Worm (Caenorhabditis elegans): ENCODE data around the gene C05D2.8.

C05D2.8 gene

ce11 chrIII:5637297-5637876 is 27.2 kb upstream of the C05D2.8 start:
- peak; percentile 12 for TF ChIP-seq elt-2 (tag; optimal IDR thresholded peaks at IDR 0.05)

- TF ChIP-seq sea-2 (GFP tag; optimal IDR thresholded peaks at IDR 0.05) (no peak), egl-27 (tag; optimal IDR thresholded peaks at IDR 0.05) (no peak), ama-1 (optimal IDR thresholded peaks at IDR 0.05) (no peak), fos-1 (tag; optimal IDR thresholded peaks at IDR 0.05) (no peak), ceh-16 (tag; optimal IDR thresholded peaks at IDR 0.05) (no peak), mml-1 (tag; optimal IDR thresholded peaks at IDR 0.05) (no peak), R02D3.7 (tag; optimal IDR thresholded peaks at IDR 0.05) (no peak), fkh-10 (GFP tag; optimal IDR thresholded peaks at IDR 0.05) (no peak), mdl-1 (tag; optimal IDR thresholded peaks at IDR 0.05) (no peak), fkh-2 (tag; optimal IDR thresholded peaks at IDR 0.05) (no peak)
These were observed 25.0 kb upstream of the C05D2.8 start, which contains the start of gene ckk-1 for ce11 chrIII:5635179-5635578. Gene ckk-1 (plus strand): TSS chrIII:5635479.

- TF ChIP-seq mdl-1 (tag; optimal IDR thresholded peaks at IDR 0.05), result no peak
- no peak for TF ChIP-seq ZK546.5 (tag; optimal IDR thresholded peaks at IDR 0.05)
- TF ChIP-seq skn-1 (tag; optimal IDR thresholded peaks at IDR 0.05), result no peak
- no peak for TF ChIP-seq aly-2 (tag; optimal IDR thresholded peaks at IDR 0.05)
- TF ChIP-seq lin-39 (tag; optimal IDR thresholded peaks at IDR 0.05), result peak; percentile 17
- no peak for TF ChIP-seq ceh-9 (tag; optimal IDR thresholded peaks at IDR 0.05)
- TF ChIP-seq fos-1 (tag; optimal IDR thresholded peaks at IDR 0.05), result no peak
These were observed 24.4 kb upstream of the C05D2.8 start for ce11 chrIII:5634509-5634908.

ce11 chrIII:5632426-5632976 is 22.4 kb upstream of the C05D2.8 start:
- TF ChIP-seq lin-39 (tag; optimal IDR thresholded peaks at IDR 0.05) (peak; percentile 41), elt-1 (tag; optimal IDR thresholded peaks at IDR 0.05) (no peak), elt-2 (tag; optimal IDR thresholded peaks at IDR 0.05) (no peak), lin-15B (tag; optimal IDR thresholded peaks at IDR 0.05) (no peak), pha-4 (tag; optimal IDR thresholded peaks at IDR 0.05) (no peak), nhr-11 (tag; optimal IDR thresholded peaks at IDR 0.05) (no peak), egl-5 (tag; optimal IDR thresholded peaks at IDR 0.05) (no peak), sea-2 (GFP tag; optimal IDR thresholded peaks at IDR 0.05) (no peak), nhr-67 (tag; optimal IDR thresholded peaks at IDR 0.05) (no peak), nhr-77 (tag; optimal IDR thresholded peaks at IDR 0.05) (no peak), egl-27 (tag; optimal IDR thresholded peaks at IDR 0.05) (no peak), fkh-10 (GFP tag; optimal IDR thresholded peaks at IDR 0.05) (peak; percentile 54), nhr-12 (tag; optimal IDR thresholded peaks at IDR 0.05) (no peak), nhr-237 (tag; optimal IDR thresholded peaks at IDR 0.05) (no peak), snpc-4 (tag; optimal IDR thresholded peaks at IDR 0.05) (peak; percentile 94), nfya-1 (tag; optimal IDR thresholded peaks at IDR 0.05; ENCODE audit: insufficient read depth) (peak; percentile 35), ceh-16 (tag; optimal IDR thresholded peaks at IDR 0.05) (no peak), elt-3 (tag; optimal IDR thresholded peaks at IDR 0.05) (no peak), ZK546.5 (tag; optimal IDR thresholded peaks at IDR 0.05) (no peak)

- TF ChIP-seq nhr-12 (tag; optimal IDR thresholded peaks at IDR 0.05) (no peak), nhr-237 (tag; optimal IDR thresholded peaks at IDR 0.05) (no peak), lin-39 (tag; optimal IDR thresholded peaks at IDR 0.05) (peak; percentile 23)
These were observed 20.2 kb upstream of the C05D2.8 start for ce11 chrIII:5630350-5630749.

- TF ChIP-seq ZK546.5 (tag; optimal IDR thresholded peaks at IDR 0.05) (no peak), ama-1 (optimal IDR thresholded peaks at IDR 0.05) (no peak), nhr-43 (tag; optimal IDR thresholded peaks at IDR 0.05; ENCODE audit: poor library complexity, severe bottlenecking) (no peak), pqm-1 (tag; optimal IDR thresholded peaks at IDR 0.05) (no peak), nhr-28 (tag; optimal IDR thresholded peaks at IDR 0.05) (no peak), nhr-77 (tag; optimal IDR thresholded peaks at IDR 0.05) (no peak), pha-4 (tag; optimal IDR thresholded peaks at IDR 0.05) (no peak), egl-27 (tag; optimal IDR thresholded peaks at IDR 0.05) (no peak), nhr-12 (tag; optimal IDR thresholded peaks at IDR 0.05) (no peak), nhr-11 (tag; optimal IDR thresholded peaks at IDR 0.05) (no peak), aly-2 (tag; optimal IDR thresholded peaks at IDR 0.05) (no peak), ceh-16 (tag; optimal IDR thresholded peaks at IDR 0.05) (no peak)
These were observed 19.1 kb upstream of the C05D2.8 start for ce11 chrIII:5629225-5629624.
